Fruit fly (Drosophila melanogaster) whole organism, embryonic: ENCODE results near the gene CG15047.

ENCODE experiments used
- CG1647 ChIP-seq: fragments of 200-800 bp; sonication (Bioruptor generic); optimal IDR thresholded peaks from 3 replicates; lab custom pipeline; 2016; ENCODE audit warnings: missing biosample characterization, missing genetic modification characterization
- CG16779 ChIP-seq: fragments of 200-800 bp; sonication (Bioruptor generic); IDR thresholded peaks from 2 replicates; pipeline ENCODE4 v1.3.6; 2022; ENCODE audit warnings: missing biosample characterization, missing genetic modification characterization
- CG33213 ChIP-seq: fragments of 200-800 bp; sonication (Bioruptor generic); optimal IDR thresholded peaks from 3 replicates; lab custom pipeline; 2016; ENCODE audit warnings: missing biosample characterization, missing genetic modification characterization
- CG43689 ChIP-seq: fragments of 200-800 bp; sonication (Bioruptor generic); IDR thresholded peaks from 2 replicates; pipeline ENCODE4 v1.3.6; 2022; ENCODE audit warnings: missing biosample characterization, missing genetic modification characterization
- CG7987 ChIP-seq: fragments of 200-800 bp; sonication (Bioruptor generic); optimal IDR thresholded peaks from 2 replicates; lab custom pipeline; 2018; ENCODE audit warnings: missing biosample characterization, mild to moderate bottlenecking, missing genetic modification characterization, moderate library complexity
- Dll ChIP-seq: fragments of 200-800 bp; sonication (Bioruptor generic); IDR thresholded peaks from 4 replicates; pipeline ENCODE4 v1.3.6; 2022; ENCODE audit warnings: missing biosample characterization, missing genetic modification characterization; ENCODE audit not compliant: partially characterized antibody
- Hmx ChIP-seq: fragments of 200-800 bp; sonication (Bioruptor generic); optimal IDR thresholded peaks from 2 replicates; lab custom pipeline; 2016; ENCODE audit warnings: missing biosample characterization, missing genetic modification characterization
- ap ChIP-seq: fragments of 200-800 bp; sonication (Bioruptor generic); IDR thresholded peaks from 2 replicates; pipeline ENCODE4 v1.3.6; 2022; ENCODE audit warnings: missing biosample characterization, missing genetic modification characterization
- seq ChIP-seq: fragments of 200-800 bp; sonication (Bioruptor generic); IDR thresholded peaks from 2 replicates; pipeline ENCODE4 v1.3.6; 2022; ENCODE audit warnings: missing biosample characterization, missing genetic modification characterization

- TF ChIP-seq seq (no peak), CG7987 (GFP tag; lab: Kevin White, UChicago) (no peak), ap (GFP tag; lab: Robert Waterston, UW) (no peak), Hmx (GFP tag; lab: Kevin White, UChicago) (no peak), CG33213 (GFP tag; lab: Kevin White, UChicago) (no peak), CG1647 (GFP tag; lab: Kevin White, UChicago) (no peak), Dll (no peak), CG16779 (GFP tag; lab: Robert Waterston, UW) (no peak), CG43689 (GFP tag; lab: Robert Waterston, UW) (no peak)
Observed at dm6 chrX:18537066-18537759, 8.7 kb downstream of the CG15047 start.
